6 fruit fly cellular contexts compared by ENCODE assay signal in the genomic region with DNA sequence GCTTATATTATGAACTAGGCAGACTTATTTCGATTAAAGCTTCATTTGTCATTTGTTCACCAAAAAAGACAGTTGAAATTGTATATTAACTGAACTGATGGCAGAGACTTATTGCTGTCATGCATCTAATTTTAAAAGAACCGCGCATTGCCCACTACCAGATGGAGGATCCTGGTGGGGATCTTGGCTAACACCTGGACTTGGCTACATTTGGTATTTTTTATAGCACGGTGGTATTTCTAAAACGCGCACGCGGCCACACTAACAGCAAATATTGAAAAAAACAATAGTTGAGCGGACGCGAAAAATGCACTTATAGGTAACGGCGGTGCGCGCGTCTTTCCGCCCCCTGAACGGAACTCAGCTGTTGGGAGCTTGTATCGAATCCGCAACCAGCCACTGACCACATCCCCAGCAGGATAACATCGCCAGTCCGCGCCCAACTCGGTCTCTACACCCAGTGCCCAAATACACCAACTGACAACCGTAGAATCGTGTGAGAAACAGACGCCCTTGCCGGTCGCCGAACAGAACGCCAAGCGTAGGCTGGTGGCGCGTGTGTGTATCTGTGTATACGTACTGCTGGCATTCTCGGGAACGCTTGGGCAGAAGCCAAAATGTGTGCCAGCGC.
TF ChIP-seq lines count a peak whose summit lies in the region.

No protein-coding gene starts in this region.

- peak; percentile 40 to 48 for TF ChIP-seq CTCF in S2 (optimal IDR thresholded peaks at IDR 0.05; lab: Kevin White, UChicago)
- TF ChIP-seq CTCF in whole organism, embryonic (GFP tag; optimal IDR thresholded peaks at IDR 0.05; lab: Kevin White, UChicago) = peak; percentile 57

TF ChIP-seq in whole organism, adult, 20 proteins besides CTCF, POLR2A, EP300 and RAD21 (continues in another document):
- TF ChIP-seq CG7045 (GFP tag; optimal IDR thresholded peaks at IDR 0.05; lab: Kevin White, UChicago) (no peak), CG1620 (GFP tag; optimal IDR thresholded peaks at IDR 0.05; lab: Kevin White, UChicago) (peak; percentile 14), kay (GFP tag; lab: Kevin White, UChicago; ENCODE audit: borderline replicate concordance) (no peak), CG5204 (GFP tag; optimal IDR thresholded peaks at IDR 0.05; lab: Kevin White, UChicago) (no peak), cic (GFP tag; optimal IDR thresholded peaks at IDR 0.05; lab: Kevin White, UChicago) (peak; percentile 8), ovo (GFP tag; optimal IDR thresholded peaks at IDR 0.05; lab: Kevin White, UChicago) (no peak), CG11617 (GFP tag; optimal IDR thresholded peaks at IDR 0.05; lab: Kevin White, UChicago) (peak; percentile 28), Clk (GFP tag; optimal IDR thresholded peaks at IDR 0.05; lab: Kevin White, UChicago) (no peak), tj (GFP tag; optimal IDR thresholded peaks at IDR 0.05; lab: Kevin White, UChicago) (no peak), bab1 (GFP tag; optimal IDR thresholded peaks at IDR 0.05; lab: Kevin White, UChicago) (peak; percentile 39), Hr96 (GFP tag; optimal IDR thresholded peaks at IDR 0.05; lab: Kevin White, UChicago) (no peak), pad (GFP tag; optimal IDR thresholded peaks at IDR 0.05; lab: Kevin White, UChicago) (peak; percentile 44), CG7101 (tag; optimal IDR thresholded peaks at IDR 0.05; lab: Kevin White, UChicago) (peak; percentile 8), CG33017 (tag; optimal IDR thresholded peaks at IDR 0.05; lab: Kevin White, UChicago) (no peak), CG14711 (tag; optimal IDR thresholded peaks at IDR 0.05; lab: Kevin White, UChicago) (no peak), CG12768 (GFP tag; optimal IDR thresholded peaks at IDR 0.05; lab: Kevin White, UChicago) (peak; percentile 25), toe (GFP tag; optimal IDR thresholded peaks at IDR 0.05; lab: Kevin White, UChicago) (no peak)

TF ChIP-seq in whole organism, embryonic, 481 proteins besides CTCF, POLR2A, EP300 and RAD21 (continues in another document):
- TF ChIP-seq CG4282 (GFP tag; optimal IDR thresholded peaks at IDR 0.05; lab: Kevin White, UChicago) (no peak), Dbx (GFP tag; IDR thresholded peaks at IDR 0.05; lab: Robert Waterston, UW) (no peak), Ptx1 (GFP tag; IDR thresholded peaks at IDR 0.05; lab: Robert Waterston, UW) (no peak), zfh1 (GFP tag; IDR thresholded peaks at IDR 0.05; lab: Robert Waterston, UW) (0 out of 3 replicates have a peak, but pooled peaks have one; percentile 24), Dip2 (GFP tag; IDR thresholded peaks at IDR 0.05; lab: Robert Waterston, UW) (no peak), Mad (GFP tag; optimal IDR thresholded peaks at IDR 0.05; lab: Kevin White, UChicago) (no peak), ap (GFP tag; IDR thresholded peaks at IDR 0.05; lab: Robert Waterston, UW) (no peak), Med (GFP tag; lab: Kevin White, UChicago) (peak; percentile 79), gro (GFP tag; optimal IDR thresholded peaks at IDR 0.05; lab: Kevin White, UChicago) (peak; percentile 46), HLH54F (GFP tag; optimal IDR thresholded peaks at IDR 0.05; lab: Kevin White, UChicago) (peak; percentile 6), CG4730 (GFP tag; IDR thresholded peaks at IDR 0.05; lab: Robert Waterston, UW) (no peak), toy (GFP tag; IDR thresholded peaks at IDR 0.05; lab: Robert Waterston, UW) (no peak), CG7556 (GFP tag; optimal IDR thresholded peaks at IDR 0.05; lab: Kevin White, UChicago) (peak; percentile 12), sens-2 (GFP tag; IDR thresholded peaks at IDR 0.05; lab: Robert Waterston, UW) (no peak), CG8478 (optimal IDR thresholded peaks at IDR 0.05; lab: Kevin White, UChicago) (no peak), CG2712 (tag; optimal IDR thresholded peaks at IDR 0.05; lab: Kevin White, UChicago) (peak; percentile 38), CG5953 (GFP tag; IDR thresholded peaks at IDR 0.05; lab: Robert Waterston, UW) (no peak), CG12659 (GFP tag; optimal IDR thresholded peaks at IDR 0.05; lab: Kevin White, UChicago) (peak; percentile 84)

TF ChIP-seq in whole organism, prepupa, 60 proteins besides CTCF, POLR2A, EP300 and RAD21 (continues in another document):
- TF ChIP-seq fd59A (GFP tag; optimal IDR thresholded peaks at IDR 0.05; lab: Kevin White, UChicago) (no peak), CG16779 (tag; optimal IDR thresholded peaks at IDR 0.05; lab: Kevin White, UChicago) (no peak), CG8319 (GFP tag; optimal IDR thresholded peaks at IDR 0.05; lab: Kevin White, UChicago) (no peak), Met (GFP tag; optimal IDR thresholded peaks at IDR 0.05; lab: Kevin White, UChicago) (no peak), dac (GFP tag; optimal IDR thresholded peaks at IDR 0.05; lab: Kevin White, UChicago) (no peak), CG15336 (GFP tag; IDR thresholded peaks at IDR 0.05; lab: Robert Waterston, UW) (peak; percentile 11; the same call in 1 of the 2 replicates), Sox14 (GFP tag; optimal IDR thresholded peaks at IDR 0.05; lab: Kevin White, UChicago) (no peak), svp (GFP tag; lab: Kevin White, UChicago) (peak; percentile 31), CG6163 (GFP tag; IDR thresholded peaks at IDR 0.05; lab: Robert Waterston, UW) (0 out of 3 replicates have a peak, but pooled peaks have one; percentile 35), achi (GFP tag; optimal IDR thresholded peaks at IDR 0.05; lab: Kevin White, UChicago) (no peak), CG3032 (tag; optimal IDR thresholded peaks at IDR 0.05; lab: Kevin White, UChicago) (peak; percentile 11), net (GFP tag; optimal IDR thresholded peaks at IDR 0.05; lab: Kevin White, UChicago) (no peak), CG10669 (GFP tag; optimal IDR thresholded peaks at IDR 0.05; lab: Kevin White, UChicago) (no peak), CG7368 (GFP tag; optimal IDR thresholded peaks at IDR 0.05; lab: Kevin White, UChicago) (no peak), CG6854 (GFP tag; optimal IDR thresholded peaks at IDR 0.05; lab: Kevin White, UChicago) (peak; percentile 38), CG10631 (GFP tag; optimal IDR thresholded peaks at IDR 0.05; lab: Kevin White, UChicago) (no peak), Ets21C (GFP tag; optimal IDR thresholded peaks at IDR 0.05; lab: Kevin White, UChicago) (no peak), CG1621 (tag; optimal IDR thresholded peaks at IDR 0.05; lab: Kevin White, UChicago) (peak; percentile 55)

TF ChIP-seq in whole organism, pupa, 21 proteins besides CTCF, POLR2A, EP300 and RAD21:
- TF ChIP-seq CG10348 (GFP tag; IDR thresholded peaks at IDR 0.05; lab: Robert Waterston, UW) (no peak), D1 (tag; optimal IDR thresholded peaks at IDR 0.05; lab: Kevin White, UChicago) (no peak), CG32121 (GFP tag; IDR thresholded peaks at IDR 0.05; lab: Robert Waterston, UW) (no peak), Pif1B (GFP tag; optimal IDR thresholded peaks at IDR 0.05; lab: Kevin White, UChicago) (no peak), CG13204 (GFP tag; optimal IDR thresholded peaks at IDR 0.05; lab: Kevin White, UChicago) (peak; percentile 50), gl (tag; optimal IDR thresholded peaks at IDR 0.05; lab: Kevin White, UChicago) (peak; percentile 2), Ets98B (GFP tag; IDR thresholded peaks at IDR 0.05; lab: Robert Waterston, UW) (no peak), CG15710 (tag; optimal IDR thresholded peaks at IDR 0.05; lab: Kevin White, UChicago) (no peak)

TF ChIP-seq in whole organism, wandering third instar larva, 38 proteins besides CTCF, POLR2A, EP300 and RAD21 (continues in another document):
- TF ChIP-seq dsf (GFP tag; optimal IDR thresholded peaks at IDR 0.05; lab: Kevin White, UChicago; ENCODE audit: borderline replicate concordance) (no peak), Vsx2 (GFP tag; optimal IDR thresholded peaks at IDR 0.05; lab: Kevin White, UChicago; ENCODE audit: partially characterized antibody) (no peak), lola (GFP tag; optimal IDR thresholded peaks at IDR 0.05; lab: Kevin White, UChicago) (no peak), rgr (GFP tag; optimal IDR thresholded peaks at IDR 0.05; lab: Kevin White, UChicago) (peak; percentile 50), CG9705 (GFP tag; optimal IDR thresholded peaks at IDR 0.05; lab: Kevin White, UChicago) (no peak), fru (GFP tag; optimal IDR thresholded peaks at IDR 0.05; lab: Kevin White, UChicago) (no peak), jim (GFP tag; optimal IDR thresholded peaks at IDR 0.05; lab: Kevin White, UChicago) (no peak), psq (GFP tag; optimal IDR thresholded peaks at IDR 0.05; lab: Kevin White, UChicago) (no peak), OdsH (GFP tag; optimal IDR thresholded peaks at IDR 0.05; lab: Kevin White, UChicago) (no peak), h (GFP tag; optimal IDR thresholded peaks at IDR 0.05; lab: Kevin White, UChicago) (peak; percentile 35), Dfd (GFP tag; optimal IDR thresholded peaks at IDR 0.05; lab: Kevin White, UChicago) (no peak), brk (GFP tag; optimal IDR thresholded peaks at IDR 0.05; lab: Kevin White, UChicago) (no peak), Myc (optimal IDR thresholded peaks at IDR 0.05; lab: Kevin White, UChicago) (peak; percentile 28), br (GFP tag; optimal IDR thresholded peaks at IDR 0.05; lab: Kevin White, UChicago) (no peak), tai (GFP tag; optimal IDR thresholded peaks at IDR 0.05; lab: Kevin White, UChicago) (no peak), Hr78 (GFP tag; optimal IDR thresholded peaks at IDR 0.05; lab: Kevin White, UChicago) (no peak), GATAd (GFP tag; optimal IDR thresholded peaks at IDR 0.05; lab: Kevin White, UChicago) (no peak), Dif (GFP tag; optimal IDR thresholded peaks at IDR 0.05; lab: Kevin White, UChicago; ENCODE audit: partially characterized antibody) (no peak), Rel (GFP tag; optimal IDR thresholded peaks at IDR 0.05; lab: Kevin White, UChicago) (no peak), Rel (tag; optimal IDR thresholded peaks at IDR 0.05; lab: Kevin White, UChicago) (peak; percentile 44), woc (GFP tag; optimal IDR thresholded peaks at IDR 0.05; lab: Kevin White, UChicago) (no peak), HLH106 (tag; optimal IDR thresholded peaks at IDR 0.05; lab: Kevin White, UChicago) (peak; percentile 6), CrebA (GFP tag; optimal IDR thresholded peaks at IDR 0.05; lab: Kevin White, UChicago; ENCODE audit: borderline replicate concordance) (no peak), Mio (GFP tag; optimal IDR thresholded peaks at IDR 0.05; lab: Kevin White, UChicago) (no peak), ey (GFP tag; optimal IDR thresholded peaks at IDR 0.05; lab: Kevin White, UChicago) (no peak), Abd-B (GFP tag; optimal IDR thresholded peaks at IDR 0.05; lab: Kevin White, UChicago) (no peak), pan (optimal IDR thresholded peaks at IDR 0.05; lab: Kevin White, UChicago) (no peak), CG32264 (GFP tag; optimal IDR thresholded peaks at IDR 0.05; lab: Kevin White, UChicago) (no peak), Sp1 (GFP tag; optimal IDR thresholded peaks at IDR 0.05; lab: Kevin White, UChicago) (no peak), usp (GFP tag; optimal IDR thresholded peaks at IDR 0.05; lab: Kevin White, UChicago) (no peak), sage (GFP tag; optimal IDR thresholded peaks at IDR 0.05; lab: Kevin White, UChicago) (no peak), Jra (GFP tag; optimal IDR thresholded peaks at IDR 0.05; lab: Kevin White, UChicago) (no peak)
